Worm (Caenorhabditis elegans) whole organism, L4/young adult: Measurements from ENCODE around the gene srh-223.

Source experiments
- W03F9.2 ChIP-seq: fragments of 150-350 bp; optimal IDR thresholded peaks from 2 replicates; lab custom pipeline; 2014; ENCODE audit warnings: missing biosample characterization, missing genetic modification characterization
- dao-5 ChIP-seq: sonication (generic microtip); optimal IDR thresholded peaks from 2 replicates; lab custom pipeline; 2016; ENCODE audit warnings: missing genotype, missing genetic modification characterization, moderate library complexity, missing compliant biosample characterization
- him-1 ChIP-seq: sonication (generic microtip); optimal IDR thresholded peaks from 2 replicates; lab custom pipeline; 2016; ENCODE audit warnings: missing genotype, missing genetic modification reagents, missing genetic modification characterization, missing compliant biosample characterization

DNA sequence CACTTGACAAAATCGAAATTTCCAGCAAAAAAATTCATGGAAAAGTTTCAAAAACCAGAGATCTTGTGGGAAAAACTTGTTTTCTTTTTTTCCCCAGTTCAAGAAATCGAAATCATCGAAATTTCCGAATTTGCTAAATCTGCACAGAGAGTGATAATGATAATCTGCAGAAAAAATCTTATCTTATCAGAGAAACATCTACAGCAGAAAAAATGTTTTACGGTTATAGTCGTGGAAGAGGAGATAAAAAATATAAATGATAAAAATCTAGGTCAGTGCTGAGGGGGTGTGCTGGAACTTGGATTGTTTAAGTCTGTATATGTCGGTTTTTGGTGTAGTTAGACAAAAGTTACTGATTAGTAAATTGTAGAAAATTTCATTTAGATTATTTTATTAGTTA, 50.6 kb downstream of the srh-223 start:
- TF ChIP-seq W03F9.2 (tag; lab: Kevin White, UChicago): no peak
- no peak for TF ChIP-seq him-1 (tag; lab: Kevin White, UChicago)
- TF ChIP-seq dao-5 (tag; lab: Kevin White, UChicago): no peak
